Fruit fly (Drosophila melanogaster) whole organism, prepupa: Measurements from ENCODE around the gene LSm3.
A peak's percentile ranks its signal among the peaks of the same experiment; 100 is the strongest.

Experiments
- CG10631 ChIP-seq: fragments of 200-800 bp; sonication (Bioruptor generic); optimal IDR thresholded peaks from 2 replicates; lab custom pipeline; 2016; ENCODE audit warnings: missing biosample characterization, missing genetic modification characterization
- CG11294 ChIP-seq: fragments of 200-800 bp; sonication (Bioruptor generic); IDR thresholded peaks from 2 replicates; pipeline ENCODE4 v1.3.6; 2022; ENCODE audit warnings: missing biosample characterization, missing genetic modification characterization
- CG11762 ChIP-seq: fragments of 200-800 bp; sonication (Bioruptor generic); optimal IDR thresholded peaks from 3 replicates; lab custom pipeline; 2016; ENCODE audit warnings: missing biosample characterization, missing genetic modification characterization; ENCODE audit not compliant: insufficient read depth
- CG15336 ChIP-seq: fragments of 200-800 bp; sonication (Bioruptor generic); IDR thresholded peaks from 2 replicates; pipeline ENCODE4 v1.3.6; 2022; ENCODE audit warnings: missing biosample characterization, missing genetic modification characterization
- CG1621 ChIP-seq: fragments of 200-800 bp; sonication (Bioruptor generic); optimal IDR thresholded peaks from 3 replicates; lab custom pipeline; 2018; ENCODE audit warnings: missing biosample characterization, mild to moderate bottlenecking, missing genetic modification characterization
- CG3032 ChIP-seq: fragments of 200-800 bp; optimal IDR thresholded peaks from 2 replicates; lab custom pipeline; 2019; ENCODE audit warnings: missing biosample characterization, mild to moderate bottlenecking, missing genetic modification characterization, moderate library complexity
- CG31627 ChIP-seq: fragments of 200-800 bp; sonication (Bioruptor generic); optimal IDR thresholded peaks from 3 replicates; lab custom pipeline; 2016; ENCODE audit warnings: missing biosample characterization, missing genetic modification characterization
- CG32006 ChIP-seq: fragments of 200-800 bp; sonication (Bioruptor generic); optimal IDR thresholded peaks from 3 replicates; lab custom pipeline; 2017; ENCODE audit warnings: missing biosample characterization, mild to moderate bottlenecking, missing genetic modification characterization
- CG4318 ChIP-seq: fragments of 200-800 bp; sonication (Bioruptor generic); optimal IDR thresholded peaks from 3 replicates; lab custom pipeline; 2017; ENCODE audit warnings: missing biosample characterization, mild to moderate bottlenecking, missing genetic modification characterization
- CG6163 ChIP-seq: fragments of 200-800 bp; sonication (Bioruptor generic); IDR thresholded peaks from 3 replicates; pipeline ENCODE4 v1.3.6; 2022; ENCODE audit warnings: missing biosample characterization, missing genetic modification characterization
- CG6276 ChIP-seq: fragments of 200-800 bp; sonication (Bioruptor generic); optimal IDR thresholded peaks from 2 replicates; lab custom pipeline; 2017; ENCODE audit warnings: missing biosample characterization, mild to moderate bottlenecking, missing genetic modification characterization
- CG6808 ChIP-seq: fragments of 200-800 bp; sonication (Bioruptor generic); optimal IDR thresholded peaks from 3 replicates; lab custom pipeline; 2017; ENCODE audit warnings: missing biosample characterization, missing genetic modification characterization, mild to moderate bottlenecking, moderate library complexity, missing genetic modification reagents
- CG6854 ChIP-seq: fragments of 200-800 bp; sonication (Bioruptor generic); optimal IDR thresholded peaks from 2 replicates; lab custom pipeline; 2017; ENCODE audit warnings: missing biosample characterization, mild to moderate bottlenecking, missing genetic modification characterization
- CG8119 ChIP-seq: fragments of 200-800 bp; sonication (Bioruptor generic); IDR thresholded peaks from 3 replicates; pipeline ENCODE4 v1.3.6; 2022; ENCODE audit warnings: missing biosample characterization, missing genetic modification characterization
- CG8632 ChIP-seq: fragments of 200-800 bp; sonication (Bioruptor generic); optimal IDR thresholded peaks from 3 replicates; lab custom pipeline; 2016; ENCODE audit warnings: missing biosample characterization, missing genetic modification characterization
- CG9139 ChIP-seq: fragments of 200-800 bp; sonication (Bioruptor generic); optimal IDR thresholded peaks from 3 replicates; lab custom pipeline; 2017; ENCODE audit warnings: missing biosample characterization, mild to moderate bottlenecking, missing genetic modification characterization
- Eip75B ChIP-seq: fragments of 200-800 bp; sonication (Bioruptor generic); optimal IDR thresholded peaks from 3 replicates; lab custom pipeline; 2016; ENCODE audit warnings: missing biosample characterization, missing genetic modification characterization
- Eip78C ChIP-seq: fragments of 200-800 bp; sonication (Bioruptor generic); peaks from one replicate; lab custom pipeline; 2016; ENCODE audit warnings: missing biosample characterization, missing genetic modification characterization
- Eip93F ChIP-seq: fragments of 200-800 bp; sonication (Bioruptor generic); optimal IDR thresholded peaks from 2 replicates; lab custom pipeline; 2016; ENCODE audit warnings: missing biosample characterization, mild to moderate bottlenecking, missing genetic modification characterization
- Ets96B ChIP-seq: fragments of 200-800 bp; optimal IDR thresholded peaks from 2 replicates; lab custom pipeline; 2019; ENCODE audit warnings: missing biosample characterization, mild to moderate bottlenecking, missing genetic modification characterization, moderate library complexity
- Gug ChIP-seq: fragments of 200-800 bp; sonication (Bioruptor generic); IDR thresholded peaks from 2 replicates; pipeline ENCODE4 v1.3.6; 2022; ENCODE audit warnings: missing biosample characterization, missing genetic modification characterization
- Hr38 ChIP-seq: sonication (Bioruptor generic); optimal IDR thresholded peaks from 2 replicates; lab custom pipeline; 2016; ENCODE audit warnings: missing biosample characterization, missing genetic modification characterization
- Hr39 ChIP-seq: fragments of 200-800 bp; sonication (Bioruptor generic); optimal IDR thresholded peaks from 2 replicates; lab custom pipeline; 2016; ENCODE audit warnings: missing biosample characterization, missing genetic modification characterization
- Hr4 ChIP-seq: fragments of 200-800 bp; sonication (Bioruptor generic); optimal IDR thresholded peaks from 3 replicates; lab custom pipeline; 2016; ENCODE audit warnings: missing biosample characterization, missing genetic modification characterization
- Met ChIP-seq: fragments of 200-800 bp; sonication (Bioruptor generic); optimal IDR thresholded peaks from 3 replicates; lab custom pipeline; 2016; ENCODE audit warnings: missing biosample characterization, missing genetic modification characterization
- OdsH ChIP-seq: fragments of 200-800 bp; sonication (Bioruptor generic); optimal IDR thresholded peaks from 3 replicates; lab custom pipeline; 2016; ENCODE audit warnings: missing biosample characterization, missing genetic modification characterization
- Smox ChIP-seq: fragments of 200-800 bp; sonication (Bioruptor generic); optimal IDR thresholded peaks from 3 replicates; lab custom pipeline; 2016; ENCODE audit warnings: missing biosample characterization, missing genetic modification characterization
- Sox102F ChIP-seq: fragments of 200-800 bp; sonication (Bioruptor generic); optimal IDR thresholded peaks from 2 replicates; lab custom pipeline; 2016; ENCODE audit warnings: missing biosample characterization, mild to moderate bottlenecking, missing genetic modification characterization
- Sox14 ChIP-seq: fragments of 200-800 bp; sonication (Bioruptor generic); optimal IDR thresholded peaks from 3 replicates; lab custom pipeline; 2016; ENCODE audit warnings: missing biosample characterization, missing genetic modification characterization
- Sox15 ChIP-seq: fragments of 200-800 bp; sonication (Bioruptor generic); optimal IDR thresholded peaks from 3 replicates; lab custom pipeline; 2016; ENCODE audit warnings: missing biosample characterization, missing genetic modification characterization
- achi ChIP-seq: fragments of 200-800 bp; sonication (Bioruptor generic); optimal IDR thresholded peaks from 3 replicates; lab custom pipeline; 2016; ENCODE audit warnings: missing biosample characterization, missing genetic modification characterization
- acj6 ChIP-seq: fragments of 200-800 bp; sonication (Bioruptor generic); optimal IDR thresholded peaks from 3 replicates; lab custom pipeline; 2016; ENCODE audit warnings: missing biosample characterization, missing genetic modification characterization
- cyc ChIP-seq: fragments of 200-800 bp; sonication (Bioruptor generic); optimal IDR thresholded peaks from 3 replicates; lab custom pipeline; 2016; ENCODE audit warnings: missing biosample characterization, missing genetic modification characterization
- dac ChIP-seq: fragments of 200-800 bp; sonication (Bioruptor generic); optimal IDR thresholded peaks from 2 replicates; lab custom pipeline; 2017; ENCODE audit warnings: missing biosample characterization, mild to moderate bottlenecking, missing genetic modification characterization
- dsx ChIP-seq: fragments of 200-800 bp; optimal IDR thresholded peaks from 3 replicates; lab custom pipeline; 2019; ENCODE audit warnings: missing biosample characterization, mild to moderate bottlenecking, missing genetic modification characterization, moderate library complexity; ENCODE audit not compliant: poor library complexity, severe bottlenecking
- eg ChIP-seq: fragments of 200-800 bp; sonication (Bioruptor generic); IDR thresholded peaks from 3 replicates; pipeline ENCODE4 v1.3.6; 2022; ENCODE audit warnings: missing biosample characterization, missing genetic modification characterization
- esn ChIP-seq: fragments of 200-800 bp; sonication (Bioruptor generic); optimal IDR thresholded peaks from 2 replicates; lab custom pipeline; 2016; ENCODE audit warnings: missing biosample characterization, mild to moderate bottlenecking, missing genetic modification characterization, moderate library complexity
- fd59A ChIP-seq: fragments of 200-800 bp; sonication (Bioruptor generic); optimal IDR thresholded peaks from 2 replicates; lab custom pipeline; 2017; ENCODE audit warnings: missing biosample characterization, mild to moderate bottlenecking, missing genetic modification characterization, missing genetic modification reagents
- fd85E ChIP-seq: fragments of 200-800 bp; sonication (Bioruptor generic); optimal IDR thresholded peaks from 3 replicates; lab custom pipeline; 2016; ENCODE audit warnings: missing biosample characterization, missing genetic modification characterization
- fkh ChIP-seq: fragments of 200-800 bp; sonication (Bioruptor generic); optimal IDR thresholded peaks from 3 replicates; lab custom pipeline; 2017; ENCODE audit warnings: missing biosample characterization, mild to moderate bottlenecking, missing genetic modification characterization, moderate library complexity
- lz ChIP-seq: fragments of 200-800 bp; sonication (Bioruptor generic); optimal IDR thresholded peaks from 3 replicates; lab custom pipeline; 2016; ENCODE audit warnings: missing biosample characterization, missing genetic modification characterization
- net ChIP-seq: fragments of 200-800 bp; sonication (Bioruptor generic); optimal IDR thresholded peaks from 3 replicates; lab custom pipeline; 2016; ENCODE audit warnings: missing biosample characterization, missing genetic modification characterization
- spab ChIP-seq: fragments of 200-800 bp; sonication (Bioruptor generic); optimal IDR thresholded peaks from 2 replicates; lab custom pipeline; 2017; ENCODE audit warnings: missing biosample characterization, mild to moderate bottlenecking, missing genetic modification characterization, missing genetic modification reagents
- ss ChIP-seq, 2 experiments: fragments of 200-800 bp; sonication (Bioruptor generic); optimal IDR thresholded peaks; 2 replicates in 1 of 2; 3 replicates in 1 of 2; lab custom pipeline; 2017 to 2018; ENCODE audit warnings: mild to moderate bottlenecking in 2 of 2, missing biosample characterization in 2 of 2, missing genetic modification characterization in 2 of 2, moderate library complexity in 1 of 2
- topi ChIP-seq: fragments of 200-800 bp; sonication (Bioruptor generic); optimal IDR thresholded peaks from 3 replicates; lab custom pipeline; 2016; ENCODE audit warnings: missing biosample characterization, missing genetic modification characterization

LSm3 gene

dm6 chr3R:24024123-24024522, 28.1 kb downstream of the LSm3 start (continued):
- peak; percentile 35 for TF ChIP-seq spab (GFP tag; lab: Kevin White, UChicago)
- TF ChIP-seq CG6276 (GFP tag; lab: Kevin White, UChicago) = peak; percentile 69
- no peak for TF ChIP-seq Sox15
- TF ChIP-seq Sox102F (GFP tag; lab: Kevin White, UChicago) = no peak
- peak; percentile 23; the same call in 1 of the 2 replicates for TF ChIP-seq Gug (GFP tag; lab: Robert Waterston, UW)
- TF ChIP-seq Smox (GFP tag; lab: Kevin White, UChicago) = no peak
- no peak for TF ChIP-seq CG11762
- peak; percentile 2 for TF ChIP-seq CG1621
- no peak for TF ChIP-seq CG9139 (GFP tag; lab: Kevin White, UChicago)
- TF ChIP-seq net (GFP tag; lab: Kevin White, UChicago) = peak; percentile 22
- peak; percentile 52 for TF ChIP-seq CG10631 (GFP tag; lab: Kevin White, UChicago)
- TF ChIP-seq dsx (GFP tag; lab: Kevin White, UChicago) = peak; percentile 74
- TF ChIP-seq fd85E (GFP tag; lab: Kevin White, UChicago) = no peak
- peak; percentile 20 to 30 for TF ChIP-seq ss (GFP tag; optimal IDR thresholded peaks at IDR 0.05; lab: Kevin White, UChicago)
- TF ChIP-seq achi (GFP tag; lab: Kevin White, UChicago) = peak; percentile 52
- no peak for TF ChIP-seq Hr39 (GFP tag; lab: Kevin White, UChicago)
- TF ChIP-seq Eip75B (GFP tag; lab: Kevin White, UChicago) = peak; percentile 39

- no peak for TF ChIP-seq fkh (GFP tag; lab: Kevin White, UChicago)
- TF ChIP-seq CG3032 (tag; lab: Kevin White, UChicago) = no peak
- no peak for TF ChIP-seq CG11294 (GFP tag; lab: Robert Waterston, UW)
- no peak for TF ChIP-seq CG9139 (GFP tag; lab: Kevin White, UChicago)
- TF ChIP-seq CG31627 (GFP tag; lab: Kevin White, UChicago) = no peak
- no peak for TF ChIP-seq CG4318 (GFP tag; lab: Kevin White, UChicago)
- TF ChIP-seq OdsH = no peak
- TF ChIP-seq Hr39 (GFP tag; lab: Kevin White, UChicago) = no peak
- no peak for TF ChIP-seq CG6163 (GFP tag; lab: Robert Waterston, UW)
These were observed 28.6 kb downstream of the LSm3 start for dm6 chr3R:24024688-24025087.

- TF ChIP-seq achi (GFP tag; lab: Kevin White, UChicago) (peak; percentile 41), Ets96B (tag; lab: Kevin White, UChicago) (peak; percentile 12), CG32006 (GFP tag; lab: Kevin White, UChicago) (peak; percentile 58), Eip93F (no peak), acj6 (GFP tag; lab: Kevin White, UChicago) (peak; percentile 22), CG6854 (GFP tag; lab: Kevin White, UChicago) (no peak), eg (GFP tag; lab: Robert Waterston, UW) (peak; percentile 44; the same call in 2 of the 3 replicates), CG8119 (GFP tag; lab: Robert Waterston, UW) (no peak), CG8632 (no peak), Sox14 (GFP tag; lab: Kevin White, UChicago) (peak; percentile 35), Eip78C (peak; percentile 74), Sox102F (GFP tag; lab: Kevin White, UChicago) (peak; percentile 14), Smox (GFP tag; lab: Kevin White, UChicago) (peak; percentile 26), esn (peak; percentile 30), dac (GFP tag; lab: Kevin White, UChicago) (no peak), CG15336 (GFP tag; lab: Robert Waterston, UW) (peak; percentile 51; the same call in 1 of the 2 replicates), OdsH (peak; percentile 27), CG11762 (no peak), Eip75B (GFP tag; lab: Kevin White, UChicago) (peak; percentile 0), CG6808 (GFP tag; lab: Kevin White, UChicago) (no peak), Hr38 (GFP tag; lab: Kevin White, UChicago) (no peak), fd59A (GFP tag; lab: Kevin White, UChicago) (no peak), Hr4 (peak; percentile 25), Met (GFP tag; lab: Kevin White, UChicago) (peak; percentile 47), cyc (GFP tag; lab: Kevin White, UChicago) (peak; percentile 33), CG10631 (GFP tag; lab: Kevin White, UChicago) (no peak), CG6163 (GFP tag; lab: Robert Waterston, UW) (no peak), lz (no peak), topi (GFP tag; lab: Kevin White, UChicago) (peak; percentile 11), CG3032 (tag; lab: Kevin White, UChicago) (peak; percentile 5)
These were observed 29.8 kb downstream of the LSm3 start for dm6 chr3R:24025715-24026467.
